Fruit fly (Drosophila melanogaster): ENCODE results near the gene CG31115.
A peak's percentile ranks its signal among the peaks of the same experiment; 100 is the strongest.

CG31115 gene

dm6 chr3R:25054451-25055188, 17.9 kb downstream of the CG31115 start, which contains the start of gene CG31109 (continued):
- TF ChIP-seq CG12769 (tag; optimal IDR thresholded peaks at IDR 0.05) (no peak), B-H2 (GFP tag; optimal IDR thresholded peaks at IDR 0.05) (peak; percentile 60), z (GFP tag; IDR thresholded peaks at IDR 0.05) (no peak), CG1529 (GFP tag; optimal IDR thresholded peaks at IDR 0.05) (no peak), bcd (GFP tag; optimal IDR thresholded peaks at IDR 0.05) (no peak), H2.0 (GFP tag; IDR thresholded peaks at IDR 0.05) (peak; percentile 35; the same call in 1 of the 2 replicates), emc (GFP tag; optimal IDR thresholded peaks at IDR 0.05) (no peak), CG14441 (GFP tag; IDR thresholded peaks at IDR 0.05) (0 out of 2 replicates have a peak, but pooled peaks have one; percentile 17), Fer2 (tag; optimal IDR thresholded peaks at IDR 0.05) (no peak), pfk (GFP tag; optimal IDR thresholded peaks at IDR 0.05) (peak; percentile 94), zen (tag; optimal IDR thresholded peaks at IDR 0.05) (no peak), Ptx1 (GFP tag; IDR thresholded peaks at IDR 0.05) (no peak), CG15073 (GFP tag; optimal IDR thresholded peaks at IDR 0.05) (no peak), zfh1 (GFP tag; IDR thresholded peaks at IDR 0.05) (no peak), CG4707 (GFP tag; optimal IDR thresholded peaks at IDR 0.05) (no peak), br (optimal IDR thresholded peaks at IDR 0.05) (no peak), ac (GFP tag; optimal IDR thresholded peaks at IDR 0.05) (no peak), ranshi (GFP tag; IDR thresholded peaks at IDR 0.05) (no peak), Chrac-16 (GFP tag; optimal IDR thresholded peaks at IDR 0.05) (no peak), CG16813 (GFP tag; IDR thresholded peaks at IDR 0.05; ENCODE audit: partially characterized antibody) (peak; percentile 56; the same call in 2 of the 3 replicates), CG1233 (GFP tag; optimal IDR thresholded peaks at IDR 0.05) (no peak), CG9797 (GFP tag; optimal IDR thresholded peaks at IDR 0.05) (peak; percentile 27), shn (GFP tag; optimal IDR thresholded peaks at IDR 0.05) (no peak), onecut (GFP tag; IDR thresholded peaks at IDR 0.05) (peak; percentile 60), sens (GFP tag) (peak; percentile 86), zf30C (GFP tag; optimal IDR thresholded peaks at IDR 0.05) (peak; percentile 19), Usf (GFP tag; optimal IDR thresholded peaks at IDR 0.05) (no peak), CG14667 (GFP tag; IDR thresholded peaks at IDR 0.05) (no peak), Vsx1 (GFP tag; optimal IDR thresholded peaks at IDR 0.05) (no peak), CG17829 (tag; optimal IDR thresholded peaks at IDR 0.05) (peak; percentile 31), CG13624 (GFP tag; optimal IDR thresholded peaks at IDR 0.05) (peak; percentile 42), CrebB (tag; optimal IDR thresholded peaks at IDR 0.05) (no peak), CG10979 (tag; optimal IDR thresholded peaks at IDR 0.05) (no peak), CG1832 (GFP tag; optimal IDR thresholded peaks at IDR 0.05) (no peak), lab (GFP tag; optimal IDR thresholded peaks at IDR 0.05) (no peak), Aef1 (GFP tag; IDR thresholded peaks at IDR 0.05) (no peak), nmo (GFP tag; optimal IDR thresholded peaks at IDR 0.05) (peak; percentile 35), CHES-1-like (GFP tag; optimal IDR thresholded peaks at IDR 0.05) (peak; percentile 50), CG9437 (GFP tag; optimal IDR thresholded peaks at IDR 0.05) (no peak), GATAe (GFP tag; conservative IDR thresholded peaks at IDR 0.05) (no peak), oc (tag; optimal IDR thresholded peaks at IDR 0.05) (no peak), pzg (GFP tag; optimal IDR thresholded peaks at IDR 0.05) (peak; percentile 77), Neu2 (GFP tag; optimal IDR thresholded peaks at IDR 0.05; ENCODE audit: borderline replicate concordance) (no peak), CG11247 (GFP tag; IDR thresholded peaks at IDR 0.05) (no peak), CG30403 (GFP tag; optimal IDR thresholded peaks at IDR 0.05) (peak; percentile 18), TFAM (GFP tag; optimal IDR thresholded peaks at IDR 0.05) (no peak), Sin3A (optimal IDR thresholded peaks at IDR 0.05) (peak; percentile 2), CG2129 (GFP tag; IDR thresholded peaks at IDR 0.05; ENCODE audit: partially characterized antibody) (0 out of 2 replicates have a peak, but pooled peaks have one; percentile 17), ssp (GFP tag; IDR thresholded peaks at IDR 0.05) (no peak), MTF-1 (GFP tag; optimal IDR thresholded peaks at IDR 0.05; ENCODE audit: borderline replicate concordance) (no peak)
